Fruit fly (Drosophila melanogaster): ENCODE data around the gene CG13297.

CG13297 gene

DNA sequence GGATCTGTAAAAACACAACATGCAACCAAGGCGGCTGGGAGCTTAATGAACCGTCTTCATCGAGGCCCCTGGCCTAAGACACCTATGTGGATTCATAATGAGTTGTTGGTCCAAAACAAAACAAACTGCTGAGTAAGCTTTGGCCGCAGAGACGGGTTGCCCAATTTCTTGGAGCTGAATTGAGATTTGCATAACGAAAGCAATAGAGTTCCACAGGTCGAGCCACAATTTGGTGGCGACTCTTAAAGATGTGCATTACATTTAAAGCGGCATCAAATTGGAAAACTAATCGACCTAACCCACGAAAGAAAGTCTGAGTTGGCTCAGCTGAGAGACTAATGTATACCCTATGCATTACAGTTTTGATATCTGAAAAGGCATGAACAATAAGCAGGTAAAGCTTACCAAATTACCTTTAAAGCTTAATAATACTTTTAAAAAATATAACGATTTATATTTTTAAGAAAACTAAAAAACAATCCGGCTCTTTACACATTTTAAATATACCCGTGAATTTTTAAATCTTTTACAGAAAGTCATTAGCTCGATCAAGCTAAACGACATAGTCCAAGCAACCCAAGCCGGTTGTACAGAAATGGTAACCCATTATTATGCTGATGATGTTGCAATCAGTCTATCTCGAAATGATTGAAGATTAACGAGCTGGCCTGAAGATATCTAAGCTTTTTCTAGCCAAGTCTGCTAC is at the start of gene CG13297:
Gene CG13297, minus strand, starts transcription at position 51 of the 706 bp plus-strand sequence.
- TF ChIP-seq woc (GFP tag; optimal IDR thresholded peaks at IDR 0.05) (no peak), Hr78 (GFP tag; optimal IDR thresholded peaks at IDR 0.05) (no peak), Jra (GFP tag; optimal IDR thresholded peaks at IDR 0.05) (no peak), N (GFP tag; optimal IDR thresholded peaks at IDR 0.05) (no peak), usp (GFP tag; optimal IDR thresholded peaks at IDR 0.05) (no peak), tai (GFP tag; optimal IDR thresholded peaks at IDR 0.05) (no peak), lola (GFP tag; optimal IDR thresholded peaks at IDR 0.05) (no peak), Dfd (GFP tag; optimal IDR thresholded peaks at IDR 0.05) (no peak), Mio (GFP tag; optimal IDR thresholded peaks at IDR 0.05) (no peak), Vsx2 (GFP tag; optimal IDR thresholded peaks at IDR 0.05; ENCODE audit: partially characterized antibody) (no peak), sv (GFP tag; optimal IDR thresholded peaks at IDR 0.05) (no peak), Hr83 (GFP tag; optimal IDR thresholded peaks at IDR 0.05; ENCODE audit: poor library complexity, severe bottlenecking) (no peak)

DNA sequence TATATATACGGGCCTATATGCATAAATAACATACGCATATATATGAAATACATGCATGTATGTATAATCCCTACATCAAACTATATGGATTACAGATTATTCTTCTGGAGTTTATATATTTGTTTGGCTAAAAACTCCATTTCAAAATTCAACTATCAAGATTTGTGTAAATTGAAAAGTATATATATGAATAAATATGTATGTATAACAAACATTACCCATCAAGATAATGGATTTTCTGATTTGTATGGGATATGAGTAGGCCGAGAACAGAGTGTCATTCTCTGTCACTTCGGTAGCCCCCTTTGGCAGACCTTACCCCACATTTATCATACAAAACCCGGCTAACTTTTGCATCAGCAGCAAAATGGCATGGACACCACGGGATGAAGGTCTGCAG is 43.0 kb upstream of the CG13297 start, which contains the start of gene CG8219:
Gene CG8219, plus strand, starts transcription at position 301 of the 400 bp plus-strand sequence.
- TF ChIP-seq jim (GFP tag; optimal IDR thresholded peaks at IDR 0.05): no peak
- no peak for TF ChIP-seq GATAd (GFP tag; optimal IDR thresholded peaks at IDR 0.05)
- TF ChIP-seq dsf (GFP tag; optimal IDR thresholded peaks at IDR 0.05; ENCODE audit: borderline replicate concordance): no peak
- no peak for TF ChIP-seq h (GFP tag; optimal IDR thresholded peaks at IDR 0.05)
- no peak for TF ChIP-seq sage (GFP tag; optimal IDR thresholded peaks at IDR 0.05)

DNA sequence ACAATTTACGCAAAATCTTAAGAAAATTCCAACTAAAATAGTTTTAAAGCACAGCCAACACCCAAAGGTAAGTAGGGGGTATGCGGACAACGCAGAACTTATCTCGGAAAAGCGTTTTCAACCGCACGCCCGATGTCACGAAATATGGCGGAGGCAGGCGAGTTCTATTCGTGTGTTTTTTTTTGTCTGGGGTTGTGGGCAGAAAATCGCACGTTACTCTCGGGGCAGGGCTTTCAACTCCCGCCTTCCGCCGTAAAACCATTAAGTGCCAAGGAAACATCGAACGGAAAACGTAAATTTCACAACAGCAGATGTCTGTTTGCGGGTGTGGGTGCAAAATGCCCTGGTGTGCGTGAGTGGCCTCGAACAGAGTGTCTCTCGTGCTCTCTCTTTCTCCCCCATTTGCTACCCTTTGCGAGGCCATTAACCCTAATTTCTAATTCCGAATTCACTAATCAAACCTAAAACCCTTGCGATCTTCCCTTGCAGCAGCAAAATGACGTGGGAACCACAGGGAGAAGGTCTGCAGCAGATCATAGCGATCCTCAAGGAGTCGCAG is 36.5 kb upstream of the CG13297 start:
- TF ChIP-seq Dfd (GFP tag; optimal IDR thresholded peaks at IDR 0.05): no peak

- TF ChIP-seq Hr78 (GFP tag; optimal IDR thresholded peaks at IDR 0.05) (no peak), Myc (optimal IDR thresholded peaks at IDR 0.05) (peak; percentile 12), ey (GFP tag; optimal IDR thresholded peaks at IDR 0.05) (peak; percentile 80), rgr (GFP tag; optimal IDR thresholded peaks at IDR 0.05) (peak; percentile 86), CrebA (GFP tag; optimal IDR thresholded peaks at IDR 0.05; ENCODE audit: borderline replicate concordance) (no peak), Abd-B (GFP tag; optimal IDR thresholded peaks at IDR 0.05) (no peak), lola (GFP tag; optimal IDR thresholded peaks at IDR 0.05) (no peak), fru (GFP tag; optimal IDR thresholded peaks at IDR 0.05) (no peak), OdsH (GFP tag; optimal IDR thresholded peaks at IDR 0.05) (peak; percentile 80), HLH106 (tag; optimal IDR thresholded peaks at IDR 0.05) (peak; percentile 91), N (GFP tag; optimal IDR thresholded peaks at IDR 0.05) (no peak), dl (GFP tag; optimal IDR thresholded peaks at IDR 0.05; ENCODE audit: insufficient read depth in 1 of 2, partially characterized antibody in 2 of 2) (no peak), CG32264 (GFP tag; optimal IDR thresholded peaks at IDR 0.05) (no peak), CG9705 (GFP tag; optimal IDR thresholded peaks at IDR 0.05) (peak; percentile 82), Rel (GFP tag; optimal IDR thresholded peaks at IDR 0.05) (no peak), Rel (tag; optimal IDR thresholded peaks at IDR 0.05) (peak; percentile 26), woc (GFP tag; optimal IDR thresholded peaks at IDR 0.05) (peak; percentile 88), jim (GFP tag; optimal IDR thresholded peaks at IDR 0.05) (no peak), Vsx2 (GFP tag; optimal IDR thresholded peaks at IDR 0.05; ENCODE audit: partially characterized antibody) (no peak), sv (GFP tag; optimal IDR thresholded peaks at IDR 0.05) (peak; percentile 78), GATAd (GFP tag; optimal IDR thresholded peaks at IDR 0.05) (no peak), Hnf4 (GFP tag; optimal IDR thresholded peaks at IDR 0.05) (peak; percentile 73), Dif (GFP tag; optimal IDR thresholded peaks at IDR 0.05; ENCODE audit: partially characterized antibody) (no peak), Dfd (GFP tag; optimal IDR thresholded peaks at IDR 0.05) (no peak), Mio (GFP tag; optimal IDR thresholded peaks at IDR 0.05) (no peak), sage (GFP tag; optimal IDR thresholded peaks at IDR 0.05) (no peak), pan (optimal IDR thresholded peaks at IDR 0.05) (no peak), brk (GFP tag; optimal IDR thresholded peaks at IDR 0.05) (no peak), h (GFP tag; optimal IDR thresholded peaks at IDR 0.05) (peak; percentile 87), dmrt93B (GFP tag; optimal IDR thresholded peaks at IDR 0.05) (peak; percentile 84), tai (GFP tag; optimal IDR thresholded peaks at IDR 0.05) (no peak), br (GFP tag; optimal IDR thresholded peaks at IDR 0.05) (no peak), foxo (GFP tag; optimal IDR thresholded peaks at IDR 0.05) (peak in 1 of 2 experiments; percentile 88), Sp1 (GFP tag; optimal IDR thresholded peaks at IDR 0.05) (peak; percentile 83), Jra (GFP tag; optimal IDR thresholded peaks at IDR 0.05) (peak; percentile 54), psq (GFP tag; optimal IDR thresholded peaks at IDR 0.05) (peak; percentile 83), dsf (GFP tag; optimal IDR thresholded peaks at IDR 0.05; ENCODE audit: borderline replicate concordance) (peak; percentile 55), Hr83 (GFP tag; optimal IDR thresholded peaks at IDR 0.05; ENCODE audit: poor library complexity, severe bottlenecking) (peak; percentile 34)
Observed at dm6 chr3L:6192822-6193555, 35.8 kb upstream of the CG13297 start, which contains the start of the genes Sf3b6 and Tnpo. Gene Sf3b6, minus strand, starts transcription at chr3L:6193179. Gene Tnpo, plus strand, starts transcription at chr3L:6193480.

Measured in whole organism, wandering third instar larva.